Fruit fly (Drosophila melanogaster) whole organism, prepupa: ENCODE measurements around the gene sp3.

Experiments
- Blimp-1 ChIP-seq: fragments of 200-800 bp; sonication (Bioruptor generic); optimal IDR thresholded peaks from 3 replicates; lab custom pipeline; 2017; ENCODE audit warnings: missing biosample characterization, missing genetic modification characterization, mild to moderate bottlenecking, moderate library complexity, missing genetic modification reagents
- CG10669 ChIP-seq: fragments of 200-800 bp; sonication (Bioruptor generic); optimal IDR thresholded peaks from 3 replicates; lab custom pipeline; 2018; ENCODE audit warnings: missing biosample characterization, mild to moderate bottlenecking, missing genetic modification characterization, moderate library complexity
- CG11294 ChIP-seq: fragments of 200-800 bp; sonication (Bioruptor generic); IDR thresholded peaks from 2 replicates; pipeline ENCODE4 v1.3.6; 2022; ENCODE audit warnings: missing biosample characterization, missing genetic modification characterization
- CG11762 ChIP-seq: fragments of 200-800 bp; sonication (Bioruptor generic); optimal IDR thresholded peaks from 3 replicates; lab custom pipeline; 2016; ENCODE audit warnings: missing biosample characterization, missing genetic modification characterization; ENCODE audit not compliant: insufficient read depth
- CG11902 ChIP-seq: fragments of 200-800 bp; sonication (Bioruptor generic); optimal IDR thresholded peaks from 3 replicates; lab custom pipeline; 2016; ENCODE audit warnings: missing biosample characterization, missing genetic modification characterization
- CG1621 ChIP-seq: fragments of 200-800 bp; sonication (Bioruptor generic); optimal IDR thresholded peaks from 3 replicates; lab custom pipeline; 2018; ENCODE audit warnings: missing biosample characterization, mild to moderate bottlenecking, missing genetic modification characterization
- CG3032 ChIP-seq: fragments of 200-800 bp; optimal IDR thresholded peaks from 2 replicates; lab custom pipeline; 2019; ENCODE audit warnings: missing biosample characterization, mild to moderate bottlenecking, missing genetic modification characterization, moderate library complexity
- CG31627 ChIP-seq: fragments of 200-800 bp; sonication (Bioruptor generic); optimal IDR thresholded peaks from 3 replicates; lab custom pipeline; 2016; ENCODE audit warnings: missing biosample characterization, missing genetic modification characterization
- CG34406 ChIP-seq: fragments of 200-800 bp; sonication (Bioruptor generic); optimal IDR thresholded peaks from 3 replicates; lab custom pipeline; 2016; ENCODE audit warnings: missing biosample characterization, missing genetic modification characterization
- CG3919 ChIP-seq: fragments of 200-800 bp; sonication (Bioruptor generic); optimal IDR thresholded peaks from 3 replicates; lab custom pipeline; 2016; ENCODE audit warnings: missing biosample characterization, missing genetic modification characterization
- CG4318 ChIP-seq: fragments of 200-800 bp; sonication (Bioruptor generic); optimal IDR thresholded peaks from 3 replicates; lab custom pipeline; 2017; ENCODE audit warnings: missing biosample characterization, mild to moderate bottlenecking, missing genetic modification characterization
- CG6163 ChIP-seq: fragments of 200-800 bp; sonication (Bioruptor generic); IDR thresholded peaks from 3 replicates; pipeline ENCODE4 v1.3.6; 2022; ENCODE audit warnings: missing biosample characterization, missing genetic modification characterization
- CG6276 ChIP-seq: fragments of 200-800 bp; sonication (Bioruptor generic); optimal IDR thresholded peaks from 2 replicates; lab custom pipeline; 2017; ENCODE audit warnings: missing biosample characterization, mild to moderate bottlenecking, missing genetic modification characterization
- CG6808 ChIP-seq: fragments of 200-800 bp; sonication (Bioruptor generic); optimal IDR thresholded peaks from 3 replicates; lab custom pipeline; 2017; ENCODE audit warnings: missing biosample characterization, missing genetic modification characterization, mild to moderate bottlenecking, moderate library complexity, missing genetic modification reagents
- CG6854 ChIP-seq: fragments of 200-800 bp; sonication (Bioruptor generic); optimal IDR thresholded peaks from 2 replicates; lab custom pipeline; 2017; ENCODE audit warnings: missing biosample characterization, mild to moderate bottlenecking, missing genetic modification characterization
- CG7368 ChIP-seq: fragments of 200-800 bp; sonication (Bioruptor generic); optimal IDR thresholded peaks from 3 replicates; lab custom pipeline; 2016; ENCODE audit warnings: missing biosample characterization, missing genetic modification characterization
- CG8119 ChIP-seq: fragments of 200-800 bp; sonication (Bioruptor generic); IDR thresholded peaks from 3 replicates; pipeline ENCODE4 v1.3.6; 2022; ENCODE audit warnings: missing biosample characterization, missing genetic modification characterization
- CG8319 ChIP-seq: fragments of 200-800 bp; sonication (Bioruptor generic); optimal IDR thresholded peaks from 3 replicates; lab custom pipeline; 2016; ENCODE audit warnings: missing biosample characterization, missing genetic modification characterization
- CG8632 ChIP-seq: fragments of 200-800 bp; sonication (Bioruptor generic); optimal IDR thresholded peaks from 3 replicates; lab custom pipeline; 2016; ENCODE audit warnings: missing biosample characterization, missing genetic modification characterization
- CG9139 ChIP-seq: fragments of 200-800 bp; sonication (Bioruptor generic); optimal IDR thresholded peaks from 3 replicates; lab custom pipeline; 2017; ENCODE audit warnings: missing biosample characterization, mild to moderate bottlenecking, missing genetic modification characterization
- Eip75B ChIP-seq: fragments of 200-800 bp; sonication (Bioruptor generic); optimal IDR thresholded peaks from 3 replicates; lab custom pipeline; 2016; ENCODE audit warnings: missing biosample characterization, missing genetic modification characterization
- Eip78C ChIP-seq: fragments of 200-800 bp; sonication (Bioruptor generic); peaks from one replicate; lab custom pipeline; 2016; ENCODE audit warnings: missing biosample characterization, missing genetic modification characterization
- Eip93F ChIP-seq: fragments of 200-800 bp; sonication (Bioruptor generic); optimal IDR thresholded peaks from 2 replicates; lab custom pipeline; 2016; ENCODE audit warnings: missing biosample characterization, mild to moderate bottlenecking, missing genetic modification characterization
- Ets21C ChIP-seq: fragments of 200-800 bp; sonication (Bioruptor generic); optimal IDR thresholded peaks from 3 replicates; lab custom pipeline; 2016; ENCODE audit warnings: missing biosample characterization, missing genetic modification characterization
- Ets96B ChIP-seq: fragments of 200-800 bp; optimal IDR thresholded peaks from 2 replicates; lab custom pipeline; 2019; ENCODE audit warnings: missing biosample characterization, mild to moderate bottlenecking, missing genetic modification characterization, moderate library complexity
- Gug ChIP-seq: fragments of 200-800 bp; sonication (Bioruptor generic); IDR thresholded peaks from 2 replicates; pipeline ENCODE4 v1.3.6; 2022; ENCODE audit warnings: missing biosample characterization, missing genetic modification characterization
- Hr38 ChIP-seq: sonication (Bioruptor generic); optimal IDR thresholded peaks from 2 replicates; lab custom pipeline; 2016; ENCODE audit warnings: missing biosample characterization, missing genetic modification characterization
- Hr39 ChIP-seq: fragments of 200-800 bp; sonication (Bioruptor generic); optimal IDR thresholded peaks from 2 replicates; lab custom pipeline; 2016; ENCODE audit warnings: missing biosample characterization, missing genetic modification characterization
- Met ChIP-seq: fragments of 200-800 bp; sonication (Bioruptor generic); optimal IDR thresholded peaks from 3 replicates; lab custom pipeline; 2016; ENCODE audit warnings: missing biosample characterization, missing genetic modification characterization
- Smox ChIP-seq: fragments of 200-800 bp; sonication (Bioruptor generic); optimal IDR thresholded peaks from 3 replicates; lab custom pipeline; 2016; ENCODE audit warnings: missing biosample characterization, missing genetic modification characterization
- Sox102F ChIP-seq: fragments of 200-800 bp; sonication (Bioruptor generic); optimal IDR thresholded peaks from 2 replicates; lab custom pipeline; 2016; ENCODE audit warnings: missing biosample characterization, mild to moderate bottlenecking, missing genetic modification characterization
- Sox14 ChIP-seq: fragments of 200-800 bp; sonication (Bioruptor generic); optimal IDR thresholded peaks from 3 replicates; lab custom pipeline; 2016; ENCODE audit warnings: missing biosample characterization, missing genetic modification characterization
- Sox15 ChIP-seq: fragments of 200-800 bp; sonication (Bioruptor generic); optimal IDR thresholded peaks from 3 replicates; lab custom pipeline; 2016; ENCODE audit warnings: missing biosample characterization, missing genetic modification characterization
- achi ChIP-seq: fragments of 200-800 bp; sonication (Bioruptor generic); optimal IDR thresholded peaks from 3 replicates; lab custom pipeline; 2016; ENCODE audit warnings: missing biosample characterization, missing genetic modification characterization
- acj6 ChIP-seq: fragments of 200-800 bp; sonication (Bioruptor generic); optimal IDR thresholded peaks from 3 replicates; lab custom pipeline; 2016; ENCODE audit warnings: missing biosample characterization, missing genetic modification characterization
- cyc ChIP-seq: fragments of 200-800 bp; sonication (Bioruptor generic); optimal IDR thresholded peaks from 3 replicates; lab custom pipeline; 2016; ENCODE audit warnings: missing biosample characterization, missing genetic modification characterization
- dac ChIP-seq: fragments of 200-800 bp; sonication (Bioruptor generic); optimal IDR thresholded peaks from 2 replicates; lab custom pipeline; 2017; ENCODE audit warnings: missing biosample characterization, mild to moderate bottlenecking, missing genetic modification characterization
- dsx ChIP-seq: fragments of 200-800 bp; optimal IDR thresholded peaks from 3 replicates; lab custom pipeline; 2019; ENCODE audit warnings: missing biosample characterization, mild to moderate bottlenecking, missing genetic modification characterization, moderate library complexity; ENCODE audit not compliant: poor library complexity, severe bottlenecking
- esn ChIP-seq: fragments of 200-800 bp; sonication (Bioruptor generic); optimal IDR thresholded peaks from 2 replicates; lab custom pipeline; 2016; ENCODE audit warnings: missing biosample characterization, mild to moderate bottlenecking, missing genetic modification characterization, moderate library complexity
- fd85E ChIP-seq: fragments of 200-800 bp; sonication (Bioruptor generic); optimal IDR thresholded peaks from 3 replicates; lab custom pipeline; 2016; ENCODE audit warnings: missing biosample characterization, missing genetic modification characterization
- fkh ChIP-seq: fragments of 200-800 bp; sonication (Bioruptor generic); optimal IDR thresholded peaks from 3 replicates; lab custom pipeline; 2017; ENCODE audit warnings: missing biosample characterization, mild to moderate bottlenecking, missing genetic modification characterization, moderate library complexity
- lz ChIP-seq: fragments of 200-800 bp; sonication (Bioruptor generic); optimal IDR thresholded peaks from 3 replicates; lab custom pipeline; 2016; ENCODE audit warnings: missing biosample characterization, missing genetic modification characterization
- salr ChIP-seq, 2 experiments: fragments of 200-800 bp; sonication (Bioruptor generic); optimal IDR thresholded peaks; 3 replicates each; lab custom pipeline; 2016 to 2018; ENCODE audit warnings: missing biosample characterization in 2 of 2, missing genetic modification characterization in 2 of 2, mild to moderate bottlenecking in 1 of 2
- ss ChIP-seq, 2 experiments: fragments of 200-800 bp; sonication (Bioruptor generic); optimal IDR thresholded peaks; 2 replicates in 1 of 2; 3 replicates in 1 of 2; lab custom pipeline; 2017 to 2018; ENCODE audit warnings: mild to moderate bottlenecking in 2 of 2, missing biosample characterization in 2 of 2, missing genetic modification characterization in 2 of 2, moderate library complexity in 1 of 2
- topi ChIP-seq: fragments of 200-800 bp; sonication (Bioruptor generic); optimal IDR thresholded peaks from 3 replicates; lab custom pipeline; 2016; ENCODE audit warnings: missing biosample characterization, missing genetic modification characterization
- vri ChIP-seq: fragments of 200-800 bp; sonication (Bioruptor generic); optimal IDR thresholded peaks from 3 replicates; lab custom pipeline; 2016; ENCODE audit warnings: missing biosample characterization, mild to moderate bottlenecking, missing genetic modification characterization

The sp3 gene

dm6 chr3R:21487706-21488406, 32.9 kb upstream of the sp3 start (continued):
- TF ChIP-seq Sox15 (no peak), topi (GFP tag; lab: Kevin White, UChicago) (no peak), CG8119 (no peak), CG6276 (GFP tag; lab: Kevin White, UChicago) (no peak), ss (GFP tag; optimal IDR thresholded peaks at IDR 0.05; lab: Kevin White, UChicago) (no peak), acj6 (GFP tag; lab: Kevin White, UChicago) (peak; percentile 40), CG11902 (GFP tag; lab: Kevin White, UChicago) (no peak), cyc (GFP tag; lab: Kevin White, UChicago) (peak; percentile 55), CG7368 (GFP tag; lab: Kevin White, UChicago) (no peak), CG10669 (GFP tag; lab: Kevin White, UChicago) (no peak)

dm6 chr3R:21493580-21494257, 27.0 kb upstream of the sp3 start:
- TF ChIP-seq Blimp-1 (GFP tag; lab: Kevin White, UChicago) = no peak
- no peak for TF ChIP-seq CG9139 (GFP tag; lab: Kevin White, UChicago)
- peak; percentile 56 for TF ChIP-seq Smox
- TF ChIP-seq esn = peak; percentile 68
- peak; percentile 44 for TF ChIP-seq CG3919 (GFP tag; lab: Kevin White, UChicago)
- peak; percentile 55 for TF ChIP-seq Ets21C (GFP tag; lab: Kevin White, UChicago)
- TF ChIP-seq Gug (GFP tag; lab: Robert Waterston, UW) = 0 out of 2 replicates have a peak, but pooled peaks have one; percentile 26
- TF ChIP-seq CG31627 (GFP tag; lab: Kevin White, UChicago) = peak; percentile 79
- TF ChIP-seq Ets96B = peak; percentile 48
- TF ChIP-seq cyc (GFP tag; lab: Kevin White, UChicago) = peak; percentile 66
- TF ChIP-seq CG8319 (GFP tag; lab: Kevin White, UChicago) = peak; percentile 63
- peak; percentile 4 for TF ChIP-seq CG11762 (GFP tag; lab: Kevin White, UChicago)
- TF ChIP-seq Sox102F = peak; percentile 58
- peak; percentile 55 for TF ChIP-seq acj6 (GFP tag; lab: Kevin White, UChicago)
- TF ChIP-seq dac = no peak
- peak; percentile 56 for TF ChIP-seq Sox14 (GFP tag; lab: Kevin White, UChicago)
- TF ChIP-seq fkh (GFP tag; lab: Kevin White, UChicago) = no peak
- peak; percentile 51 for TF ChIP-seq Sox15
- peak in 1 of 2 experiments; percentile 1 for TF ChIP-seq salr (GFP tag; optimal IDR thresholded peaks at IDR 0.05; lab: Kevin White, UChicago)
- peak; percentile 56 for TF ChIP-seq CG3032
- no peak for TF ChIP-seq vri (GFP tag; lab: Kevin White, UChicago)
- TF ChIP-seq Hr38 (GFP tag; lab: Kevin White, UChicago) = no peak
- peak; percentile 53 for TF ChIP-seq CG11294
- TF ChIP-seq CG34406 = peak; percentile 48
- peak; percentile 88 for TF ChIP-seq Eip78C
- peak; percentile 69 for TF ChIP-seq Eip75B (GFP tag; lab: Kevin White, UChicago)
- peak; percentile 48 for TF ChIP-seq CG8632
- peak; percentile 1 for TF ChIP-seq CG4318 (GFP tag; lab: Kevin White, UChicago)
- TF ChIP-seq Eip93F (GFP tag; lab: Kevin White, UChicago) = no peak
- TF ChIP-seq CG6163 = no peak
- peak; percentile 71 for TF ChIP-seq Met (GFP tag; lab: Kevin White, UChicago)
- TF ChIP-seq CG11902 (GFP tag; lab: Kevin White, UChicago) = peak; percentile 60
- TF ChIP-seq topi (GFP tag; lab: Kevin White, UChicago) = peak; percentile 73
- TF ChIP-seq lz = peak; percentile 69
- no peak for TF ChIP-seq CG6854 (GFP tag; lab: Kevin White, UChicago)
- peak; percentile 11 for TF ChIP-seq CG1621 (tag; lab: Kevin White, UChicago)
- TF ChIP-seq fd85E (GFP tag; lab: Kevin White, UChicago) = no peak
- peak; percentile 52 for TF ChIP-seq CG10669 (GFP tag; lab: Kevin White, UChicago)
- TF ChIP-seq achi = peak; percentile 44
- TF ChIP-seq CG6808 (GFP tag; lab: Kevin White, UChicago) = peak; percentile 31
- 0 out of 3 replicates have a peak, but pooled peaks have one; percentile 13 for TF ChIP-seq CG8119
- peak; percentile 44 for TF ChIP-seq dsx (GFP tag; lab: Kevin White, UChicago)
- peak; percentile 75 for TF ChIP-seq Hr39
